Fruit fly (Drosophila melanogaster): ENCODE data around the gene CG42688.

The CG42688 gene

dm6 chr2L:19140984-19141262, 41.7 kb downstream of the CG42688 start (continued):
- TF ChIP-seq Bteb2 (GFP tag; optimal IDR thresholded peaks at IDR 0.05) (no peak), Oaz (GFP tag; IDR thresholded peaks at IDR 0.05) (no peak), pum (GFP tag; optimal IDR thresholded peaks at IDR 0.05) (no peak), da (GFP tag; optimal IDR thresholded peaks at IDR 0.05) (no peak), Scr (GFP tag; IDR thresholded peaks at IDR 0.05; ENCODE audit: partially characterized antibody) (no peak), CG7839 (tag; optimal IDR thresholded peaks at IDR 0.05) (peak; percentile 65), Mrtf (GFP tag; IDR thresholded peaks at IDR 0.05) (0 out of 3 replicates have a peak, but pooled peaks have one; percentile 49), exex (tag; optimal IDR thresholded peaks at IDR 0.05) (no peak), CG42726 (GFP tag; IDR thresholded peaks at IDR 0.05; ENCODE audit: partially characterized antibody) (no peak), CG8290 (GFP tag; optimal IDR thresholded peaks at IDR 0.05) (no peak), CG8290 (tag; optimal IDR thresholded peaks at IDR 0.05) (peak in 1 of 2 experiments; percentile 76), Adf1 (GFP tag; IDR thresholded peaks at IDR 0.05) (no peak), insv (GFP tag; optimal IDR thresholded peaks at IDR 0.05) (no peak), nerfin-2 (GFP tag; IDR thresholded peaks at IDR 0.05; ENCODE audit: partially characterized antibody) (no peak), salm (tag; optimal IDR thresholded peaks at IDR 0.05) (no peak), hbn (GFP tag; IDR thresholded peaks at IDR 0.05; ENCODE audit: partially characterized antibody) (no peak), CG9817 (tag; optimal IDR thresholded peaks at IDR 0.05) (peak; percentile 30), twi (tag; optimal IDR thresholded peaks at IDR 0.05) (no peak), ind (GFP tag; optimal IDR thresholded peaks at IDR 0.05) (peak; percentile 13), CG6254 (GFP tag; optimal IDR thresholded peaks at IDR 0.05) (no peak), mirr (GFP tag; optimal IDR thresholded peaks at IDR 0.05) (no peak), CG12769 (tag; optimal IDR thresholded peaks at IDR 0.05) (peak; percentile 71), CG16815 (GFP tag; optimal IDR thresholded peaks at IDR 0.05) (peak; percentile 44), B-H1 (GFP tag; IDR thresholded peaks at IDR 0.05) (no peak), Poxn (GFP tag; IDR thresholded peaks at IDR 0.05) (no peak), unpg (GFP tag; optimal IDR thresholded peaks at IDR 0.05) (peak; percentile 31), B-H2 (GFP tag; optimal IDR thresholded peaks at IDR 0.05) (no peak), CG6683 (GFP tag; optimal IDR thresholded peaks at IDR 0.05) (peak; percentile 12), danr (GFP tag; IDR thresholded peaks at IDR 0.05) (no peak), Nf-YC (tag; optimal IDR thresholded peaks at IDR 0.05) (no peak), Mad (GFP tag; optimal IDR thresholded peaks at IDR 0.05) (peak; percentile 10), wor (GFP tag; IDR thresholded peaks at IDR 0.05) (no peak), CG18619 (GFP tag; optimal IDR thresholded peaks at IDR 0.05) (peak; percentile 40), tup (GFP tag; optimal IDR thresholded peaks at IDR 0.05) (no peak), kni (GFP tag; optimal IDR thresholded peaks at IDR 0.05) (no peak), h (optimal IDR thresholded peaks at IDR 0.05) (no peak), CG11504 (tag; optimal IDR thresholded peaks at IDR 0.05) (peak; percentile 57), gsb-n (tag; optimal IDR thresholded peaks at IDR 0.05) (no peak), gro (GFP tag; optimal IDR thresholded peaks at IDR 0.05) (peak; percentile 53), lab (GFP tag; optimal IDR thresholded peaks at IDR 0.05) (peak; percentile 59), Gug (GFP tag; IDR thresholded peaks at IDR 0.05) (peak; percentile 27; the same call in 1 of the 4 replicates), gcm (GFP tag; optimal IDR thresholded peaks at IDR 0.05) (no peak), CG12219 (GFP tag; optimal IDR thresholded peaks at IDR 0.05) (peak; percentile 2), CG12071 (GFP tag; optimal IDR thresholded peaks at IDR 0.05) (no peak), CG8765 (GFP tag; IDR thresholded peaks at IDR 0.05) (no peak), CG10431 (GFP tag; optimal IDR thresholded peaks at IDR 0.05) (no peak), CG4424 (GFP tag; optimal IDR thresholded peaks at IDR 0.05) (no peak), CG17912 (GFP tag; optimal IDR thresholded peaks at IDR 0.05) (no peak), CG4282 (GFP tag; optimal IDR thresholded peaks at IDR 0.05) (no peak), Dbx (GFP tag; IDR thresholded peaks at IDR 0.05) (peak; percentile 73; the same call in 2 of the 3 replicates), maf-S (GFP tag; optimal IDR thresholded peaks at IDR 0.05) (no peak), seq (GFP tag; IDR thresholded peaks at IDR 0.05) (peak; percentile 60)

Data from whole organism, embryonic.